Fruit fly (Drosophila melanogaster): Measurements from ENCODE around the gene CG43694.
A peak's percentile ranks its signal among the peaks of the same experiment; 100 is the strongest.

The CG43694 gene

dm6 chr3R:23425929-23426328 is at the start of gene CG43694:
TSS of gene CG43694 (minus strand) at chr3R:23426029.
- TF ChIP-seq Hr38 (GFP tag; optimal IDR thresholded peaks at IDR 0.05) (no peak), Lpt (GFP tag; optimal IDR thresholded peaks at IDR 0.05) (no peak), CG31627 (GFP tag; optimal IDR thresholded peaks at IDR 0.05) (no peak), CG16779 (tag; optimal IDR thresholded peaks at IDR 0.05) (no peak), Ets96B (tag; optimal IDR thresholded peaks at IDR 0.05) (no peak), Ets21C (GFP tag; optimal IDR thresholded peaks at IDR 0.05) (no peak), Hr4 (GFP tag; optimal IDR thresholded peaks at IDR 0.05) (no peak), CG11902 (GFP tag; optimal IDR thresholded peaks at IDR 0.05) (no peak), net (GFP tag; optimal IDR thresholded peaks at IDR 0.05) (no peak)

- TF ChIP-seq spab (GFP tag; optimal IDR thresholded peaks at IDR 0.05) (no peak), ss (GFP tag; optimal IDR thresholded peaks at IDR 0.05) (peak in 1 of 2 experiments; percentile 46), salr (GFP tag; optimal IDR thresholded peaks at IDR 0.05) (no peak), CG11762 (GFP tag; optimal IDR thresholded peaks at IDR 0.05; ENCODE audit: insufficient read depth) (no peak), Gug (GFP tag; IDR thresholded peaks at IDR 0.05) (no peak), vri (GFP tag; optimal IDR thresholded peaks at IDR 0.05) (no peak), CG6808 (GFP tag; optimal IDR thresholded peaks at IDR 0.05) (no peak), cyc (GFP tag; optimal IDR thresholded peaks at IDR 0.05) (no peak), CG4318 (GFP tag; optimal IDR thresholded peaks at IDR 0.05) (no peak), fkh (GFP tag; optimal IDR thresholded peaks at IDR 0.05) (no peak), CG11902 (GFP tag; optimal IDR thresholded peaks at IDR 0.05) (no peak), Sox102F (GFP tag; optimal IDR thresholded peaks at IDR 0.05) (no peak), CG15336 (GFP tag; IDR thresholded peaks at IDR 0.05) (no peak), CG8119 (GFP tag; IDR thresholded peaks at IDR 0.05) (no peak), dsx (GFP tag; optimal IDR thresholded peaks at IDR 0.05; ENCODE audit: poor library complexity, severe bottlenecking) (peak; percentile 40), topi (GFP tag; optimal IDR thresholded peaks at IDR 0.05) (no peak), CG9139 (GFP tag; optimal IDR thresholded peaks at IDR 0.05) (peak; percentile 14), CG6792 (GFP tag; optimal IDR thresholded peaks at IDR 0.05) (no peak), CG10631 (GFP tag; optimal IDR thresholded peaks at IDR 0.05) (no peak), CG3919 (GFP tag; optimal IDR thresholded peaks at IDR 0.05) (peak; percentile 65), Hr38 (GFP tag; optimal IDR thresholded peaks at IDR 0.05) (no peak), Ets21C (GFP tag; optimal IDR thresholded peaks at IDR 0.05) (no peak), Hr39 (GFP tag; optimal IDR thresholded peaks at IDR 0.05) (no peak), CG6854 (GFP tag; optimal IDR thresholded peaks at IDR 0.05) (peak; percentile 11), CG10669 (GFP tag; optimal IDR thresholded peaks at IDR 0.05) (no peak), Sox14 (GFP tag; optimal IDR thresholded peaks at IDR 0.05) (no peak), eg (GFP tag; IDR thresholded peaks at IDR 0.05) (0 out of 3 replicates have a peak, but pooled peaks have one; percentile 12), Blimp-1 (GFP tag; optimal IDR thresholded peaks at IDR 0.05) (no peak), CG6163 (GFP tag; IDR thresholded peaks at IDR 0.05) (0 out of 3 replicates have a peak, but pooled peaks have one; percentile 9), Sox15 (GFP tag; optimal IDR thresholded peaks at IDR 0.05) (no peak), Eip75B (GFP tag; optimal IDR thresholded peaks at IDR 0.05) (peak; percentile 59), Eip93F (GFP tag; optimal IDR thresholded peaks at IDR 0.05) (no peak), Eip78C (GFP tag) (peak; percentile 25), CG34406 (GFP tag; optimal IDR thresholded peaks at IDR 0.05) (no peak), svp (GFP tag) (no peak), CG16779 (tag; optimal IDR thresholded peaks at IDR 0.05) (no peak), Ets96B (tag; optimal IDR thresholded peaks at IDR 0.05) (no peak), achi (GFP tag; optimal IDR thresholded peaks at IDR 0.05) (no peak), CG8319 (GFP tag; optimal IDR thresholded peaks at IDR 0.05) (no peak), CG1621 (tag; optimal IDR thresholded peaks at IDR 0.05) (no peak), CG7368 (GFP tag; optimal IDR thresholded peaks at IDR 0.05) (no peak), CG3032 (tag; optimal IDR thresholded peaks at IDR 0.05) (no peak), Lpt (GFP tag; optimal IDR thresholded peaks at IDR 0.05) (peak; percentile 34), acj6 (GFP tag; optimal IDR thresholded peaks at IDR 0.05) (no peak)
Observed at dm6 chr3R:23472011-23472958, 46.5 kb upstream of the CG43694 start, which contains the start of gene CG4374. TSS of gene CG4374 (minus strand) at chr3R:23472278.

Measured in whole organism, prepupa.